Fruit fly (Drosophila melanogaster) whole organism, embryonic: Measurements from ENCODE around the gene BNIP3.

Source experiments
- ATbp ChIP-seq: fragments of 200-800 bp; sonication (Bioruptor generic); optimal IDR thresholded peaks from 2 replicates; lab custom pipeline; 2017; ENCODE audit warnings: missing biosample characterization, mild to moderate bottlenecking, missing genetic modification characterization, missing genetic modification reagents
- Awh ChIP-seq: fragments of 200-800 bp; sonication (Bioruptor generic); IDR thresholded peaks from 2 replicates; pipeline ENCODE4, ENCODE4 v1.3.6; 2022; ENCODE audit warnings: missing biosample characterization, missing genetic modification characterization
- CG10267 ChIP-seq: fragments of 200-800 bp; sonication (Bioruptor generic); optimal IDR thresholded peaks from 2 replicates; lab custom pipeline; 2018; ENCODE audit warnings: missing biosample characterization, mild to moderate bottlenecking, missing genetic modification characterization, moderate library complexity
- CG10274 ChIP-seq: fragments of 200-800 bp; sonication (Bioruptor generic); optimal IDR thresholded peaks from 3 replicates; lab custom pipeline; 2017; ENCODE audit warnings: missing biosample characterization, mild to moderate bottlenecking, missing genetic modification characterization
- CG10565 ChIP-seq: fragments of 200-800 bp; sonication (Bioruptor generic); optimal IDR thresholded peaks from 3 replicates; lab custom pipeline; 2016; ENCODE audit warnings: missing biosample characterization, mild to moderate bottlenecking, missing genetic modification characterization
- CG10959 ChIP-seq: fragments of 200-800 bp; sonication (Bioruptor generic); IDR thresholded peaks from 2 replicates; pipeline ENCODE4 v1.3.6; 2022; ENCODE audit warnings: missing biosample characterization, missing genetic modification characterization
- CG11398 ChIP-seq: fragments of 200-800 bp; sonication (Bioruptor generic); optimal IDR thresholded peaks from 2 replicates; lab custom pipeline; 2016; ENCODE audit warnings: missing biosample characterization, missing genetic modification characterization
- CG13624 ChIP-seq: fragments of 200-800 bp; sonication (Bioruptor generic); optimal IDR thresholded peaks from 2 replicates; lab custom pipeline; 2016; ENCODE audit warnings: missing biosample characterization, missing genetic modification characterization
- CG15073 ChIP-seq: fragments of 200-800 bp; sonication (Bioruptor generic); optimal IDR thresholded peaks from 2 replicates; lab custom pipeline; 2016; ENCODE audit warnings: missing biosample characterization, missing genetic modification characterization
- CG17186 ChIP-seq: fragments of 200-800 bp; sonication (Bioruptor generic); optimal IDR thresholded peaks from 3 replicates; lab custom pipeline; 2017; ENCODE audit warnings: missing biosample characterization, missing genetic modification reagents, missing genetic modification characterization
- CG2712 ChIP-seq: fragments of 200-800 bp; optimal IDR thresholded peaks from 3 replicates; lab custom pipeline; 2019; ENCODE audit warnings: missing biosample characterization, mild to moderate bottlenecking, missing genetic modification characterization, moderate library complexity
- CG3065 ChIP-seq: fragments of 200-800 bp; sonication (Bioruptor generic); optimal IDR thresholded peaks from 2 replicates; lab custom pipeline; 2016; ENCODE audit warnings: missing biosample characterization, missing genetic modification characterization
- CG31388 ChIP-seq: fragments of 200-800 bp; sonication (Bioruptor generic); optimal IDR thresholded peaks from 2 replicates; lab custom pipeline; 2016; ENCODE audit warnings: missing biosample characterization, missing genetic modification characterization
- CG32767 ChIP-seq: fragments of 200-800 bp; sonication (Bioruptor generic); IDR thresholded peaks from 2 replicates; pipeline ENCODE4 v1.3.6; 2022; ENCODE audit warnings: missing biosample characterization, missing genetic modification characterization
- CG42726 ChIP-seq: fragments of 200-800 bp; sonication (Bioruptor generic); IDR thresholded peaks from 2 replicates; pipeline ENCODE4 v1.3.6; 2022; ENCODE audit warnings: missing biosample characterization, missing genetic modification characterization; ENCODE audit not compliant: partially characterized antibody
- CG4820 ChIP-seq: fragments of 200-800 bp; sonication (Bioruptor generic); optimal IDR thresholded peaks from 3 replicates; lab custom pipeline; 2016; ENCODE audit warnings: missing biosample characterization, missing genetic modification characterization
- CG6272 ChIP-seq: fragments of 200-800 bp; sonication (Bioruptor generic); IDR thresholded peaks from 2 replicates; pipeline ENCODE4 v1.3.6; 2022; ENCODE audit warnings: missing biosample characterization, missing genetic modification characterization
- CG7745 ChIP-seq: fragments of 200-800 bp; sonication (Bioruptor generic); optimal IDR thresholded peaks from 2 replicates; lab custom pipeline; 2018; ENCODE audit warnings: missing biosample characterization, mild to moderate bottlenecking, missing genetic modification characterization, moderate library complexity
- CG8388 ChIP-seq: fragments of 200-800 bp; sonication (Bioruptor generic); optimal IDR thresholded peaks from 2 replicates; lab custom pipeline; 2019; ENCODE audit warnings: missing biosample characterization, mild to moderate bottlenecking, missing genetic modification characterization, moderate library complexity
- CG9932 ChIP-seq: fragments of 200-800 bp; sonication (Bioruptor generic); IDR thresholded peaks from 2 replicates; pipeline ENCODE4 v1.3.6; 2022; ENCODE audit warnings: missing biosample characterization, missing genetic modification characterization
- CTCF ChIP-seq: fragments of 200-800 bp; sonication (Bioruptor generic); optimal IDR thresholded peaks from 2 replicates; lab custom pipeline; 2017; ENCODE audit warnings: missing biosample characterization, mild to moderate bottlenecking, missing genetic modification characterization, moderate library complexity
- Doc3 ChIP-seq: fragments of 200-800 bp; sonication (Bioruptor generic); IDR thresholded peaks from 3 replicates; pipeline ENCODE4 v1.3.6; 2022; ENCODE audit warnings: missing biosample characterization, missing genetic modification characterization; ENCODE audit not compliant: partially characterized antibody
- E2f2 ChIP-seq: fragments of 200-800 bp; sonication (Bioruptor generic); IDR thresholded peaks from 2 replicates; pipeline ENCODE4 v1.3.6; 2022; ENCODE audit warnings: missing biosample characterization, missing genetic modification characterization
- Gsc ChIP-seq: fragments of 200-800 bp; sonication (Bioruptor generic); IDR thresholded peaks from 2 replicates; pipeline ENCODE4 v1.3.6; 2022; ENCODE audit warnings: missing biosample characterization, missing genetic modification characterization
- H2.0 ChIP-seq: fragments of 200-800 bp; sonication (Bioruptor generic); IDR thresholded peaks from 2 replicates; pipeline ENCODE4 v1.3.6; 2022; ENCODE audit warnings: missing biosample characterization, missing genetic modification characterization
- HHEX ChIP-seq: fragments of 200-800 bp; sonication (Bioruptor generic); optimal IDR thresholded peaks from 3 replicates; lab custom pipeline; 2017; ENCODE audit warnings: missing biosample characterization, mild to moderate bottlenecking, missing genetic modification characterization, missing genetic modification reagents
- HLH4C ChIP-seq: fragments of 200-800 bp; sonication (Bioruptor generic); IDR thresholded peaks from 3 replicates; pipeline ENCODE4 v1.3.6; 2022; ENCODE audit warnings: missing biosample characterization, missing genetic modification characterization; ENCODE audit not compliant: partially characterized antibody
- Meics ChIP-seq: fragments of 200-800 bp; sonication (Bioruptor generic); optimal IDR thresholded peaks from 2 replicates; lab custom pipeline; 2017; ENCODE audit warnings: missing biosample characterization, mild to moderate bottlenecking, missing genetic modification characterization
- NC2β ChIP-seq: fragments of 200-800 bp; sonication (Bioruptor generic); optimal IDR thresholded peaks from 2 replicates; lab custom pipeline; 2016; ENCODE audit warnings: missing biosample characterization, missing genetic modification characterization
- Sox100B ChIP-seq: fragments of 200-800 bp; sonication (Bioruptor generic); optimal IDR thresholded peaks from 3 replicates; lab custom pipeline; 2018; ENCODE audit warnings: missing biosample characterization, mild to moderate bottlenecking, missing genetic modification characterization
- ac ChIP-seq: fragments of 200-800 bp; sonication (Bioruptor generic); optimal IDR thresholded peaks from 3 replicates; lab custom pipeline; 2017; ENCODE audit warnings: missing biosample characterization, mild to moderate bottlenecking, missing genetic modification characterization
- az2 ChIP-seq: fragments of 200-800 bp; sonication (Bioruptor generic); optimal IDR thresholded peaks from 3 replicates; lab custom pipeline; 2016; ENCODE audit warnings: missing biosample characterization, missing genetic modification characterization
- bab2 ChIP-seq: fragments of 200-800 bp; sonication (Bioruptor generic); optimal IDR thresholded peaks from 2 replicates; lab custom pipeline; 2016; ENCODE audit warnings: missing biosample characterization, missing genetic modification characterization
- bbx ChIP-seq: fragments of 200-800 bp; sonication (Bioruptor generic); IDR thresholded peaks from 2 replicates; pipeline ENCODE4 v1.3.6; 2022; ENCODE audit warnings: missing biosample characterization, missing genetic modification characterization; ENCODE audit not compliant: partially characterized antibody
- cas ChIP-seq: fragments of 200-800 bp; sonication (Bioruptor generic); IDR thresholded peaks from 2 replicates; pipeline ENCODE4 v1.3.6; 2022; ENCODE audit warnings: missing biosample characterization, missing genetic modification characterization
- chif ChIP-seq, 2 experiments: fragments of 200-800 bp; sonication (Bioruptor generic); optimal IDR thresholded peaks; 3 replicates each; lab custom pipeline; 2016; ENCODE audit warnings: missing biosample characterization in 2 of 2, missing genetic modification characterization in 2 of 2
- chm ChIP-seq: fragments of 200-800 bp; sonication (Bioruptor generic); IDR thresholded peaks from 2 replicates; pipeline ENCODE4 v1.3.6; 2022; ENCODE audit warnings: missing biosample characterization, missing genetic modification characterization
- chn ChIP-seq: fragments of 200-800 bp; sonication (Bioruptor generic); optimal IDR thresholded peaks from 2 replicates; lab custom pipeline; 2016; ENCODE audit warnings: missing biosample characterization, missing genetic modification characterization
- crp ChIP-seq, 2 experiments: fragments of 200-800 bp; sonication (Bioruptor generic); optimal IDR thresholded peaks; 2 replicates in 1 of 2; 3 replicates in 1 of 2; lab custom pipeline; 2017; ENCODE audit warnings: missing biosample characterization in 2 of 2, missing genetic modification characterization in 2 of 2, mild to moderate bottlenecking in 1 of 2, moderate library complexity in 1 of 2
- da ChIP-seq: fragments of 200-800 bp; sonication (Bioruptor generic); optimal IDR thresholded peaks from 2 replicates; lab custom pipeline; 2016; ENCODE audit warnings: missing biosample characterization, missing genetic modification characterization
- disco-r ChIP-seq: fragments of 200-800 bp; sonication (Bioruptor generic); optimal IDR thresholded peaks from 2 replicates; lab custom pipeline; 2016; ENCODE audit warnings: missing biosample characterization, missing genetic modification characterization
- dpn ChIP-seq, 2 experiments: fragments of 200-800 bp; sonication (Bioruptor generic); optimal IDR thresholded peaks; 3 replicates each; lab custom pipeline; 2016; ENCODE audit warnings: missing biosample characterization in 2 of 2, missing genetic modification characterization in 2 of 2
- fd96Cb ChIP-seq: fragments of 200-800 bp; sonication (Bioruptor generic); optimal IDR thresholded peaks from 2 replicates; lab custom pipeline; 2018; ENCODE audit warnings: missing biosample characterization, mild to moderate bottlenecking, missing genetic modification characterization, moderate library complexity
- insv ChIP-seq, 2 experiments: fragments of 200-800 bp; sonication (Bioruptor generic); optimal IDR thresholded peaks; 3 replicates each; lab custom pipeline; 2016 to 2018; ENCODE audit warnings: missing biosample characterization in 2 of 2, missing genetic modification characterization in 2 of 2
- lola ChIP-seq, 3 experiments: fragments of >200 bp in 2 of 3; fragments of 200-800 bp in 1 of 3; sonication (Bioruptor generic) in 1 of 3; optimal IDR thresholded peaks; 2 replicates each; lab custom pipeline; 2017 to 2019; ENCODE audit warnings: missing biosample characterization in 3 of 3, missing genetic modification characterization in 3 of 3, mild to moderate bottlenecking in 1 of 3, moderate library complexity in 1 of 3
- nerfin-1 ChIP-seq: fragments of 200-800 bp; sonication (Bioruptor generic); optimal IDR thresholded peaks from 3 replicates; lab custom pipeline; 2019; ENCODE audit warnings: missing biosample characterization, mild to moderate bottlenecking, missing genetic modification characterization, moderate library complexity
- nom ChIP-seq: fragments of 200-800 bp; sonication (Bioruptor generic); optimal IDR thresholded peaks from 2 replicates; lab custom pipeline; 2017; ENCODE audit warnings: missing biosample characterization, missing genetic modification characterization, mild to moderate bottlenecking, moderate library complexity, missing genetic modification reagents
- prd ChIP-seq, 3 experiments: fragments of >200 bp in 2 of 3; fragments of 200-800 bp in 1 of 3; sonication (Bioruptor generic) in 1 of 3; optimal IDR thresholded peaks in 2 of 3; IDR thresholded peaks in 1 of 3; 2 replicates in 2 of 3; 3 replicates in 1 of 3; pipeline versions ENCODE4 v1.3.6 to Lab custom; 2017 to 2022; ENCODE audit warnings: missing biosample characterization in 1 of 3, missing genetic modification characterization in 1 of 3
- sqz ChIP-seq: fragments of 200-800 bp; sonication (Bioruptor generic); optimal IDR thresholded peaks from 3 replicates; lab custom pipeline; 2018; ENCODE audit warnings: missing biosample characterization, mild to moderate bottlenecking, missing genetic modification characterization
- wdn ChIP-seq: fragments of 200-800 bp; sonication (Bioruptor generic); IDR thresholded peaks from 2 replicates; pipeline ENCODE4 v1.3.6; 2022; ENCODE audit warnings: missing biosample characterization, missing genetic modification characterization

Gene BNIP3

dm6 chr3L:20470991-20471498 is 48.1 kb downstream of the BNIP3 start (continued):
- no peak for TF ChIP-seq HLH4C (GFP tag; lab: Robert Waterston, UW)
- TF ChIP-seq CG17186: no peak
- TF ChIP-seq CG15073 (GFP tag; lab: Kevin White, UChicago): no peak
- no peak for TF ChIP-seq CG6272
- TF ChIP-seq cas (GFP tag; lab: Robert Waterston, UW): no peak
- peak; percentile 57 for TF ChIP-seq CG2712 (tag; lab: Kevin White, UChicago)
- TF ChIP-seq Gsc (GFP tag; lab: Robert Waterston, UW): no peak
- TF ChIP-seq CG10274: peak; percentile 31
- no peak for TF ChIP-seq da (GFP tag; lab: Kevin White, UChicago)
- TF ChIP-seq chn (GFP tag; lab: Kevin White, UChicago): no peak
- TF ChIP-seq insv (GFP tag; optimal IDR thresholded peaks at IDR 0.05; lab: Kevin White, UChicago): no peak
- no peak for TF ChIP-seq nerfin-1
- TF ChIP-seq CG10959: no peak
- no peak for TF ChIP-seq CTCF (GFP tag; lab: Kevin White, UChicago)
- TF ChIP-seq NC2β (GFP tag; lab: Kevin White, UChicago): no peak
- TF ChIP-seq CG4820 (GFP tag; lab: Kevin White, UChicago): peak; percentile 11
- TF ChIP-seq bab2: no peak
- no peak for TF ChIP-seq CG13624
- no peak for TF ChIP-seq lola (GFP tag; optimal IDR thresholded peaks at IDR 0.05; lab: Kevin White, UChicago)
- TF ChIP-seq CG32767 (GFP tag; lab: Robert Waterston, UW): no peak
- peak; percentile 54 for TF ChIP-seq H2.0 (GFP tag; lab: Robert Waterston, UW)
- TF ChIP-seq CG8388: peak; percentile 42
- peak; percentile 94 for TF ChIP-seq Meics (GFP tag; lab: Kevin White, UChicago)
- peak; percentile 30 for TF ChIP-seq ac (GFP tag; lab: Kevin White, UChicago)
- TF ChIP-seq Doc3 (GFP tag; lab: Robert Waterston, UW): no peak
- TF ChIP-seq chm: peak; percentile 53; the same call in 1 of the 2 replicates
- peak; percentile 62 for TF ChIP-seq ATbp (GFP tag; lab: Kevin White, UChicago)
- TF ChIP-seq HHEX (GFP tag; lab: Kevin White, UChicago): peak; percentile 26
- TF ChIP-seq crp (GFP tag; optimal IDR thresholded peaks at IDR 0.05; lab: Kevin White, UChicago): no peak
- peak; percentile 64 for TF ChIP-seq sqz
- TF ChIP-seq CG42726: no peak
- peak in 1 of 2 experiments; percentile 8 for TF ChIP-seq dpn (GFP tag; optimal IDR thresholded peaks at IDR 0.05; lab: Kevin White, UChicago)
- no peak for TF ChIP-seq bbx (GFP tag; lab: Robert Waterston, UW)
- peak; percentile 44 for TF ChIP-seq Sox100B (GFP tag; lab: Kevin White, UChicago)
- TF ChIP-seq CG10267: peak; percentile 30
- no peak for TF ChIP-seq wdn
- no peak for TF ChIP-seq CG9932 (GFP tag; lab: Robert Waterston, UW)
- TF ChIP-seq CG31388 (GFP tag; lab: Kevin White, UChicago): no peak
- TF ChIP-seq CG11398: no peak
- TF ChIP-seq Awh (GFP tag; lab: Robert Waterston, UW): 0 out of 2 replicates have a peak, but pooled peaks have one; percentile 55
- no peak for TF ChIP-seq chif (GFP tag; optimal IDR thresholded peaks at IDR 0.05; lab: Kevin White, UChicago)
- TF ChIP-seq E2f2 (GFP tag; lab: Robert Waterston, UW): peak; percentile 39; the same call in 1 of the 2 replicates
- TF ChIP-seq CG7745 (tag; lab: Kevin White, UChicago): no peak
- TF ChIP-seq CG3065: no peak
- no peak for TF ChIP-seq nom
- peak; percentile 50 for TF ChIP-seq fd96Cb (tag; lab: Kevin White, UChicago)
- no peak for TF ChIP-seq prd (optimal IDR thresholded peaks at IDR 0.05; lab: Kevin White, UChicago)
- TF ChIP-seq prd (GFP tag; IDR thresholded peaks at IDR 0.05; lab: Robert Waterston, UW): peak; percentile 61; the same call in 2 of the 3 replicates
- TF ChIP-seq az2 (GFP tag; lab: Kevin White, UChicago): peak; percentile 45
- no peak for TF ChIP-seq disco-r (GFP tag; lab: Kevin White, UChicago)
- TF ChIP-seq CG10565 (GFP tag; lab: Kevin White, UChicago): no peak
